Fruit fly (Drosophila melanogaster): ENCODE results near the gene CG7377.

DNA sequence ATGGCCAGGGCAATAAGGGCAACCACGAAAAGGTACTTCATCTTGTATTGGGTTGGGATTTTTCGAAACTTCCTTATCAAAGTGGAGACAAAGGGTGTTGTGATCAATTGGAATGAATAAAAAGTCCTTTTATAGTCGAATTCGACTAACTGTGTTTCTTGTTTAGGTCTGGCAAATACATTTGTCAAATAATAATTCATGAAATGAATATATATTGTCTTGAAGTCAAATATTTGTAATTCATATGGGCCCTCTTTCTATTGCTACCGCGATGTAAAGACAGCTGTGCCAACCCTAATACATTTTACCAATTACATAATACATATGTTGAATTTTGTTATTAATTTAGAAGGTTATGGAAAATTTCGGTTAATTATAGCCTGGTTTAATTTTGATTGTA, 12.1 kb upstream of the CG7377 start, which contains the start of gene CG33271:
- TF ChIP-seq CG14655 (GFP tag; optimal IDR thresholded peaks at IDR 0.05): no peak
- no peak for TF ChIP-seq CG13204 (GFP tag; optimal IDR thresholded peaks at IDR 0.05)
- TF ChIP-seq CG9948 (tag; optimal IDR thresholded peaks at IDR 0.05): no peak

Measured in whole organism, pupa.